Worm (Caenorhabditis elegans) whole organism, dauer: ENCODE results near the gene M70.5.
"Not testable (repeated sequence)": the region's sequence is repeated elsewhere in the genome, so short reads cannot be mapped to it uniquely, and the experiment has no call there.

Source experiments
- unc-62 ChIP-seq: sonication (generic microtip); optimal IDR thresholded peaks from 2 replicates; lab custom pipeline; 2017; ENCODE audit warnings: missing biosample characterization, missing genetic modification reagents, missing genetic modification characterization

Gene M70.5

ce11 chrIV:2275545-2275944 lies at the start of gene M70.5:
Gene M70.5 (minus strand): TSS chrIV:2275622.
- not testable (repeated sequence) for TF ChIP-seq unc-62 (GFP tag; lab: Kevin White, UChicago)

ce11 chrIV:2322998-2323397 lies 47.6 kb upstream of the M70.5 start, which contains the start of gene nsy-4:
Gene nsy-4 (plus strand): TSS chrIV:2323271.
- no peak for TF ChIP-seq unc-62 (GFP tag; lab: Kevin White, UChicago)

- no peak for TF ChIP-seq unc-62 (GFP tag; lab: Kevin White, UChicago)
These were observed 46.1 kb upstream of the M70.5 start for ce11 chrIV:2321546-2321945.

- no peak for TF ChIP-seq unc-62 (GFP tag; lab: Kevin White, UChicago)
These were observed 44.6 kb upstream of the M70.5 start for ce11 chrIV:2320009-2320408.

- no peak for TF ChIP-seq unc-62 (GFP tag; lab: Kevin White, UChicago)
These were observed 41.4 kb upstream of the M70.5 start for ce11 chrIV:2316796-2317195.

- no peak for TF ChIP-seq unc-62 (GFP tag; lab: Kevin White, UChicago)
These were observed 40.9 kb upstream of the M70.5 start, which contains the start of gene Y38F2AL.12 for ce11 chrIV:2316273-2316672. Gene Y38F2AL.12 (plus strand): TSS chrIV:2316573.

ce11 chrIV:2315545-2315995 lies 40.1 kb upstream of the M70.5 start, which contains the start of gene vha-3:
Gene vha-3 (minus strand): TSS chrIV:2315945.
- TF ChIP-seq unc-62 (GFP tag; lab: Kevin White, UChicago) = no peak

- TF ChIP-seq unc-62 (GFP tag; lab: Kevin White, UChicago) = no peak
These were observed 39.4 kb upstream of the M70.5 start for ce11 chrIV:2314862-2315261.

- no peak for TF ChIP-seq unc-62 (GFP tag; lab: Kevin White, UChicago)
These were observed 38.6 kb upstream of the M70.5 start, which contains the start of gene vha-11 for ce11 chrIV:2313721-2314683. Gene vha-11 (minus strand): TSS chrIV:2314567.

ce11 chrIV:2311554-2311953 lies 36.1 kb upstream of the M70.5 start:
- no peak for TF ChIP-seq unc-62 (GFP tag; lab: Kevin White, UChicago)

- no peak for TF ChIP-seq unc-62 (GFP tag; lab: Kevin White, UChicago)
These were observed 32.8 kb upstream of the M70.5 start for ce11 chrIV:2308203-2308602.

ce11 chrIV:2307374-2307773 lies 32.0 kb upstream of the M70.5 start:
- TF ChIP-seq unc-62 (GFP tag; lab: Kevin White, UChicago) = no peak

ce11 chrIV:2306447-2306846 lies 31.0 kb upstream of the M70.5 start, which contains the start of gene mksr-2:
Gene mksr-2 (minus strand): TSS chrIV:2306547.
- TF ChIP-seq unc-62 (GFP tag; lab: Kevin White, UChicago) = no peak

- TF ChIP-seq unc-62 (GFP tag; lab: Kevin White, UChicago) = no peak
These were observed 24.8 kb upstream of the M70.5 start, which contains the start of gene lin-1 for ce11 chrIV:2300186-2300585. Gene lin-1 (minus strand): TSS chrIV:2300286.

- no peak for TF ChIP-seq unc-62 (GFP tag; lab: Kevin White, UChicago)
These were observed 23.0 kb upstream of the M70.5 start for ce11 chrIV:2298388-2298787.

- TF ChIP-seq unc-62 (GFP tag; lab: Kevin White, UChicago) = no peak
These were observed 21.2 kb upstream of the M70.5 start for ce11 chrIV:2296639-2297038.
